Worm (Caenorhabditis elegans) whole organism, young adult: Measurements from ENCODE around the gene B0280.17.

Experiments used
- B0019.2 ChIP-seq: fragments of 200-800 bp; sonication (Bioruptor generic); conservative IDR thresholded peaks from 2 replicates; pipeline ENCODE4 v1.3.6; 2022; ENCODE audit warnings: missing genetic modification reagents, missing genetic modification characterization, missing compliant biosample characterization
- B0336.3 ChIP-seq: fragments of 200-800 bp; sonication (Bioruptor generic); IDR thresholded peaks from 2 replicates; pipeline ENCODE4 v1.3.6; 2022; ENCODE audit warnings: missing genetic modification characterization, missing compliant biosample characterization
- F10E7.11 ChIP-seq: sonication (generic microtip); optimal IDR thresholded peaks from 2 replicates; lab custom pipeline; 2017; ENCODE audit warnings: mild to moderate bottlenecking, missing genetic modification characterization, moderate library complexity, missing compliant biosample characterization
- F33H1.4 ChIP-seq: fragments of 200-800 bp; sonication (Bioruptor generic); IDR thresholded peaks from 2 replicates; pipeline ENCODE4 v1.3.6; 2022; ENCODE audit warnings: missing genetic modification reagents, missing genetic modification characterization, missing compliant biosample characterization
- F39B2.1 ChIP-seq: fragments of 200-800 bp; sonication (Bioruptor generic); IDR thresholded peaks from 2 replicates; pipeline ENCODE4 v1.3.6; 2022; ENCODE audit warnings: missing genetic modification reagents, missing genetic modification characterization, missing compliant biosample characterization
- F49E8.2 ChIP-seq: sonication (generic microtip); optimal IDR thresholded peaks from 3 replicates; lab custom pipeline; 2017; ENCODE audit warnings: missing genetic modification characterization, mild to moderate bottlenecking, missing compliant biosample characterization, antibody characterized with exemption, moderate library complexity; ENCODE audit not compliant: insufficient read depth
- F55B11.4 ChIP-seq: sonication (generic microtip); optimal IDR thresholded peaks from 2 replicates; lab custom pipeline; 2016; ENCODE audit warnings: missing compliant biosample characterization, missing genetic modification characterization, borderline replicate concordance; ENCODE audit not compliant: insufficient read depth
- F57A8.1 ChIP-seq: fragments of 200-800 bp; sonication (Bioruptor generic); optimal IDR thresholded peaks from 2 replicates; lab custom pipeline; 2018; ENCODE audit warnings: mild to moderate bottlenecking, missing genetic modification characterization, moderate library complexity, missing compliant biosample characterization
- F57C9.4 ChIP-seq: sonication (generic microtip); optimal IDR thresholded peaks from 2 replicates; lab custom pipeline; 2017; ENCODE audit warnings: mild to moderate bottlenecking, missing genetic modification characterization, missing compliant biosample characterization
- T07F8.4 ChIP-seq: sonication (generic microtip); optimal IDR thresholded peaks from 2 replicates; lab custom pipeline; 2016; ENCODE audit warnings: mild to moderate bottlenecking, missing genetic modification characterization, moderate library complexity, missing compliant biosample characterization
- Y53G8AR.9 ChIP-seq: fragments of 200-800 bp; sonication (Bioruptor generic); conservative IDR thresholded peaks from 2 replicates; pipeline ENCODE4 v1.3.6; 2022; ENCODE audit warnings: missing genetic modification reagents, missing genetic modification characterization, missing compliant biosample characterization
- Y56A3A.18 ChIP-seq: fragments of 200-800 bp; sonication (Bioruptor generic); IDR thresholded peaks from 2 replicates; pipeline ENCODE4 v1.3.6; 2022; ENCODE audit warnings: missing genetic modification reagents, missing genetic modification characterization, missing compliant biosample characterization
- Y79H2A.3 ChIP-seq: fragments of 200-800 bp; sonication (Bioruptor generic); conservative IDR thresholded peaks from 2 replicates; pipeline ENCODE4 v1.3.6; 2022; ENCODE audit warnings: missing genetic modification reagents, missing genetic modification characterization, missing compliant biosample characterization
- ZK185.1 ChIP-seq: sonication (generic microtip); optimal IDR thresholded peaks from 2 replicates; lab custom pipeline; 2016; ENCODE audit warnings: mild to moderate bottlenecking, missing genetic modification characterization, missing compliant biosample characterization; ENCODE audit not compliant: poor library complexity, severe bottlenecking
- aptf-2 ChIP-seq: fragments of 200-800 bp; sonication (Bioruptor generic); conservative IDR thresholded peaks from 2 replicates; pipeline ENCODE4 v1.3.6; 2022; ENCODE audit warnings: missing genetic modification reagents, missing genetic modification characterization, missing compliant biosample characterization
- attf-6 ChIP-seq: fragments of 200-800 bp; sonication (Bioruptor generic); IDR thresholded peaks from 2 replicates; pipeline ENCODE4 v1.3.6; 2022; ENCODE audit warnings: missing genetic modification reagents, missing genetic modification characterization, missing compliant biosample characterization
- cebp-1 ChIP-seq, 2 experiments: fragments of 200-800 bp in 1 of 2; sonication (Bioruptor generic) in 1 of 2; sonication (generic microtip) in 1 of 2; IDR thresholded peaks in 1 of 2; optimal IDR thresholded peaks in 1 of 2; 2 replicates each; pipeline versions ENCODE4 v1.3.6 to Lab custom; 2017 to 2022; ENCODE audit warnings: missing compliant biosample characterization in 2 of 2, missing genetic modification characterization in 2 of 2, mild to moderate bottlenecking in 1 of 2, missing genetic modification reagents in 1 of 2, moderate library complexity in 1 of 2
- cebp-2 ChIP-seq: fragments of 200-800 bp; sonication (Bioruptor generic); IDR thresholded peaks from 2 replicates; pipeline ENCODE4 v1.3.6; 2022; ENCODE audit warnings: missing genetic modification characterization, missing compliant biosample characterization
- ceh-100 ChIP-seq: fragments of 200-800 bp; sonication (Bioruptor generic); IDR thresholded peaks from 2 replicates; pipeline ENCODE4 v1.3.6; 2022; ENCODE audit warnings: missing genetic modification reagents, missing genetic modification characterization, missing compliant biosample characterization
- ceh-27 ChIP-seq: fragments of 200-800 bp; sonication (Bioruptor generic); optimal IDR thresholded peaks from 2 replicates; lab custom pipeline; 2018; ENCODE audit warnings: mild to moderate bottlenecking, missing genetic modification characterization, moderate library complexity, missing compliant biosample characterization
- ceh-40 ChIP-seq: fragments of 200-800 bp; sonication (Bioruptor generic); IDR thresholded peaks from 2 replicates; pipeline ENCODE4 v1.3.6; 2022; ENCODE audit warnings: missing genetic modification characterization, missing compliant biosample characterization
- ceh-58 ChIP-seq: fragments of 200-800 bp; sonication (Bioruptor generic); IDR thresholded peaks from 2 replicates; pipeline ENCODE4 v1.3.6; 2022; ENCODE audit warnings: missing genetic modification characterization, missing compliant biosample characterization
- ceh-79 ChIP-seq: sonication (generic microtip); optimal IDR thresholded peaks from 2 replicates; lab custom pipeline; 2017; ENCODE audit warnings: mild to moderate bottlenecking, missing genetic modification characterization, missing compliant biosample characterization
- chd-7 ChIP-seq: sonication (generic microtip); optimal IDR thresholded peaks from 2 replicates; lab custom pipeline; 2016; ENCODE audit warnings: mild to moderate bottlenecking, missing genetic modification characterization, moderate library complexity, missing compliant biosample characterization
- egl-18 ChIP-seq: fragments of 200-800 bp; sonication (Bioruptor generic); IDR thresholded peaks from 2 replicates; pipeline ENCODE4 v1.3.6; 2022; ENCODE audit warnings: missing genetic modification reagents, missing genetic modification characterization, missing compliant biosample characterization
- ekl-4 ChIP-seq: fragments of 200-800 bp; sonication (Bioruptor generic); IDR thresholded peaks from 2 replicates; pipeline ENCODE4 v1.3.6; 2022; ENCODE audit warnings: missing genetic modification reagents, missing genetic modification characterization, missing compliant biosample characterization
- fkh-3 ChIP-seq: sonication (generic microtip); optimal IDR thresholded peaks from 2 replicates; lab custom pipeline; 2016; ENCODE audit warnings: mild to moderate bottlenecking, missing genetic modification characterization, missing compliant biosample characterization
- hmg-20 ChIP-seq: fragments of 200-800 bp; sonication (Bioruptor generic); IDR thresholded peaks from 2 replicates; pipeline ENCODE4 v1.3.6; 2022; ENCODE audit warnings: missing genetic modification reagents, missing genetic modification characterization, missing compliant biosample characterization
- lag-1 ChIP-seq: fragments of 200-800 bp; sonication (Bioruptor generic); IDR thresholded peaks from 2 replicates; pipeline ENCODE4 v1.3.6; 2022; ENCODE audit warnings: missing genetic modification reagents, missing genetic modification characterization, missing compliant biosample characterization
- let-526 ChIP-seq: fragments of 200-800 bp; sonication (Bioruptor generic); IDR thresholded peaks from 2 replicates; pipeline ENCODE4 v1.3.6; 2022; ENCODE audit warnings: missing genetic modification reagents, missing genetic modification characterization, missing compliant biosample characterization
- lin-26 ChIP-seq: fragments of 200-800 bp; sonication (Bioruptor generic); IDR thresholded peaks from 2 replicates; pipeline ENCODE4 v1.3.6; 2022; ENCODE audit warnings: missing genetic modification reagents, missing genetic modification characterization, missing compliant biosample characterization
- lin-35 ChIP-seq, 3 experiments: fragments of 150-350 bp in 2 of 3; sonication (generic microtip) in 1 of 3; optimal IDR thresholded peaks; 2 replicates each; lab custom pipeline; 2014 to 2018; ENCODE audit warnings: missing biosample characterization in 3 of 3, missing genetic modification characterization in 3 of 3, missing genetic modification reagents in 3 of 3
- lin-54 ChIP-seq: fragments of 200-800 bp; sonication (Bioruptor generic); optimal IDR thresholded peaks from 2 replicates; lab custom pipeline; 2018; ENCODE audit warnings: mild to moderate bottlenecking, missing genetic modification characterization, missing compliant biosample characterization
- lsy-27 ChIP-seq: sonication (generic microtip); optimal IDR thresholded peaks from 2 replicates; lab custom pipeline; 2017; ENCODE audit warnings: missing genetic modification characterization, mild to moderate bottlenecking, missing compliant biosample characterization, antibody characterized with exemption, missing genotype, borderline replicate concordance; ENCODE audit not compliant: insufficient read depth
- madf-3 ChIP-seq: fragments of 200-800 bp; sonication (Bioruptor generic); IDR thresholded peaks from 2 replicates; pipeline ENCODE4 v1.3.6; 2022; ENCODE audit warnings: missing genetic modification reagents, missing genetic modification characterization, missing compliant biosample characterization
- madf-6 ChIP-seq: fragments of 200-800 bp; sonication (Bioruptor generic); IDR thresholded peaks from 2 replicates; pipeline ENCODE4 v1.3.6; 2022; ENCODE audit warnings: missing genetic modification reagents, missing genetic modification characterization, missing compliant biosample characterization
- nhr-27 ChIP-seq: fragments of 200-800 bp; sonication (Bioruptor generic); optimal IDR thresholded peaks from 2 replicates; lab custom pipeline; 2018; ENCODE audit warnings: mild to moderate bottlenecking, missing genetic modification characterization, moderate library complexity, missing compliant biosample characterization
- nhr-90 ChIP-seq: sonication (generic microtip); optimal IDR thresholded peaks from 2 replicates; lab custom pipeline; 2016; ENCODE audit warnings: missing genotype, mild to moderate bottlenecking, missing genetic modification characterization, missing compliant biosample characterization
- pbrm-1 ChIP-seq: fragments of 200-800 bp; sonication (Bioruptor generic); IDR thresholded peaks from 2 replicates; pipeline ENCODE4 v1.3.6; 2022; ENCODE audit warnings: missing genetic modification reagents, missing genetic modification characterization, missing compliant biosample characterization
- repo-1 ChIP-seq: sonication (generic microtip); optimal IDR thresholded peaks from 2 replicates; lab custom pipeline; 2017; ENCODE audit warnings: mild to moderate bottlenecking, missing genetic modification characterization, missing compliant biosample characterization
- snpc-3.4 ChIP-seq: sonication (generic microtip); optimal IDR thresholded peaks from 2 replicates; lab custom pipeline; 2017; ENCODE audit warnings: missing genetic modification characterization, mild to moderate bottlenecking, missing compliant biosample characterization, antibody characterized with exemption, moderate library complexity, missing genotype, missing genetic modification reagents
- snpc-4 ChIP-seq, 5 experiments: fragments of 150-350 bp in 1 of 5; sonication (generic microtip) in 4 of 5; optimal IDR thresholded peaks; 2 replicates each; lab custom pipeline; 2014 to 2018; ENCODE audit warnings: missing genetic modification characterization in 5 of 5, missing biosample characterization in 3 of 5, antibody characterized with exemption in 2 of 5, mild to moderate bottlenecking in 2 of 5, missing compliant biosample characterization in 2 of 5, missing genotype in 2 of 5, moderate library complexity in 2 of 5, missing genetic modification reagents in 1 of 5
- tlf-1 ChIP-seq: fragments of 200-800 bp; sonication (Bioruptor generic); optimal IDR thresholded peaks from 2 replicates; lab custom pipeline; 2018; ENCODE audit warnings: mild to moderate bottlenecking, missing genetic modification characterization, missing compliant biosample characterization
- ztf-25 ChIP-seq: fragments of 200-800 bp; sonication (Bioruptor generic); IDR thresholded peaks from 2 replicates; pipeline ENCODE4 v1.3.6; 2022; ENCODE audit warnings: missing genetic modification reagents, missing genetic modification characterization, missing compliant biosample characterization

B0280.17 gene

ce11 chrIII:7181822-7182221 is 45.9 kb upstream of the B0280.17 start, which contains the start of gene epg-4 (continued):
- TF ChIP-seq F33H1.4 = peak; percentile 54; the same call in 1 of the 2 replicates
- TF ChIP-seq F49E8.2 (tag; lab: Kevin White, UChicago) = peak; percentile 71
- peak; percentile 24 for TF ChIP-seq ZK185.1 (tag; lab: Kevin White, UChicago)
- no peak for TF ChIP-seq snpc-4 (GFP tag; optimal IDR thresholded peaks at IDR 0.05; lab: Kevin White, UChicago)
- peak in 3 of 4 experiments; percentile 3 to 25 (median 9) for TF ChIP-seq snpc-4 (tag; optimal IDR thresholded peaks at IDR 0.05; lab: Kevin White, UChicago)
- TF ChIP-seq B0019.2 (GFP tag; lab: Robert Waterston, UW) = no peak; the same call in 1 of the 2 replicates
- TF ChIP-seq fkh-3 (tag; lab: Kevin White, UChicago) = no peak
- 0 out of 2 replicates have a peak, but pooled peaks have one; percentile 31 for TF ChIP-seq attf-6 (GFP tag; lab: Robert Waterston, UW)
- TF ChIP-seq pbrm-1 (GFP tag; lab: Robert Waterston, UW) = peak; percentile 43; the same call in 1 of the 2 replicates
- no peak for TF ChIP-seq aptf-2 (GFP tag; lab: Robert Waterston, UW)
- TF ChIP-seq hmg-20 = no peak
- TF ChIP-seq egl-18 (GFP tag; lab: Robert Waterston, UW) = no peak
- TF ChIP-seq lin-35 (GFP tag; optimal IDR thresholded peaks at IDR 0.05; lab: Kevin White, UChicago) = peak in 1 of 3 experiments; percentile 28
- TF ChIP-seq madf-3 = peak; percentile 81
- TF ChIP-seq ceh-27 (GFP tag; lab: Kevin White, UChicago) = peak; percentile 23

- TF ChIP-seq tlf-1 (GFP tag; lab: Kevin White, UChicago) (peak; percentile 60), lsy-27 (no peak), Y53G8AR.9 (GFP tag; lab: Robert Waterston, UW) (peak; percentile 89), madf-6 (GFP tag; lab: Robert Waterston, UW) (peak; percentile 70), repo-1 (tag; lab: Kevin White, UChicago) (peak; percentile 52), lin-54 (GFP tag; lab: Kevin White, UChicago) (peak; percentile 65), F39B2.1 (0 out of 2 replicates have a peak, but pooled peaks have one; percentile 65), nhr-27 (tag; lab: Kevin White, UChicago) (no peak), snpc-3.4 (tag; lab: Kevin White, UChicago) (peak; percentile 57), nhr-90 (tag; lab: Kevin White, UChicago) (no peak), B0336.3 (GFP tag; lab: Robert Waterston, UW) (peak; percentile 88), ceh-58 (0 out of 2 replicates have a peak, but pooled peaks have one; percentile 28), lin-26 (GFP tag; lab: Robert Waterston, UW) (peak; percentile 62; the same call in 1 of the 2 replicates), T07F8.4 (tag; lab: Kevin White, UChicago) (no peak), ceh-79 (tag; lab: Kevin White, UChicago) (no peak), F57C9.4 (tag; lab: Kevin White, UChicago) (no peak), ceh-40 (GFP tag; lab: Robert Waterston, UW) (no peak), snpc-4 (GFP tag; optimal IDR thresholded peaks at IDR 0.05; lab: Kevin White, UChicago) (no peak), snpc-4 (tag; optimal IDR thresholded peaks at IDR 0.05; lab: Kevin White, UChicago) (peak in 1 of 4 experiments; percentile 5), Y79H2A.3 (GFP tag; lab: Robert Waterston, UW) (no peak), F55B11.4 (tag; lab: Kevin White, UChicago) (no peak), cebp-1 (GFP tag; IDR thresholded peaks at IDR 0.05; lab: Robert Waterston, UW) (no peak), cebp-1 (tag; optimal IDR thresholded peaks at IDR 0.05; lab: Kevin White, UChicago) (peak; percentile 49), F57A8.1 (GFP tag; lab: Kevin White, UChicago) (no peak), cebp-2 (no peak), ztf-25 (GFP tag; lab: Robert Waterston, UW) (peak; percentile 52; the same call in 1 of the 2 replicates), F10E7.11 (tag; lab: Kevin White, UChicago) (no peak), fkh-3 (tag; lab: Kevin White, UChicago) (no peak), let-526 (GFP tag; lab: Robert Waterston, UW) (no peak), lag-1 (GFP tag; lab: Robert Waterston, UW) (no peak), Y56A3A.18 (GFP tag; lab: Robert Waterston, UW) (peak; percentile 75), ceh-100 (GFP tag; lab: Robert Waterston, UW) (peak; percentile 59; the same call in 1 of the 2 replicates), chd-7 (tag; lab: Kevin White, UChicago) (no peak), ekl-4 (GFP tag; lab: Robert Waterston, UW) (peak; percentile 82), ZK185.1 (tag; lab: Kevin White, UChicago) (no peak)
These were observed 44.7 kb upstream of the B0280.17 start, which contains the start of gene ndab-2 for ce11 chrIII:7180613-7181012. Gene ndab-2, plus strand, starts transcription at chrIII:7180752.
